Worm (Caenorhabditis elegans): ENCODE data around the gene slc-36.1.

DNA sequence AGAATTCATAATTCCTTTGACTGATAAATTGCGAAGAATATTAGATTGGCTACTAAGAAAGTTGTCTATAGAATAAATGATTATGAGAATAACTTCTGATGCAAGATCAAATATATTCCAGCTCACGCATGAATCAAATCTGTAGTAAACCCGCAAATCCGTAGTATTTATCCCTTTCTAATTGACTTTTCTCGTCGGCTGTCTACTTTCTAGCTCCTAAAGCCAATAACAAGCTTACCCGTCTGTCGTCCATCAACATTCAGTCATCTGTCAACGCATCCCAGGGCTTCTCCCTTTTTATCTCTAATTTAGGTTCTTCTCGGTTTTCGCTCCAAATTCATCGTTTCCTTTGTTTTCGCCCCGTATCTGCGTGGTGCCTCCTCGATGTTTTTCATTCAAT is 41.6 kb downstream of the slc-36.1 start:
- TF ChIP-seq cog-1 (tag; optimal IDR thresholded peaks at IDR 0.05) (no peak), tab-1 (GFP tag; IDR thresholded peaks at IDR 0.05) (no peak), klf-2 (GFP tag; conservative IDR thresholded peaks at IDR 0.05) (no peak), med-1 (GFP tag; optimal IDR thresholded peaks at IDR 0.05; ENCODE audit: insufficient read depth) (no peak), ref-1 (GFP tag; conservative IDR thresholded peaks at IDR 0.05) (no peak)
